Worm (Caenorhabditis elegans) whole organism, young adult: ENCODE results near the gene ceh-14.

Source experiments
- B0019.2 ChIP-seq: fragments of 200-800 bp; sonication (Bioruptor generic); conservative IDR thresholded peaks from 2 replicates; pipeline ENCODE4 v1.3.6; 2022; ENCODE audit warnings: missing genetic modification reagents, missing genetic modification characterization, missing compliant biosample characterization
- F49E8.2 ChIP-seq: sonication (generic microtip); optimal IDR thresholded peaks from 3 replicates; lab custom pipeline; 2017; ENCODE audit warnings: missing genetic modification characterization, mild to moderate bottlenecking, missing compliant biosample characterization, antibody characterized with exemption, moderate library complexity; ENCODE audit not compliant: insufficient read depth
- die-1 ChIP-seq: sonication (generic microtip); optimal IDR thresholded peaks from 2 replicates; lab custom pipeline; 2016; ENCODE audit warnings: missing genotype, mild to moderate bottlenecking, missing genetic modification characterization, missing compliant biosample characterization
- dpl-1 ChIP-seq: fragments of 150-350 bp; optimal IDR thresholded peaks from 2 replicates; lab custom pipeline; 2014; ENCODE audit warnings: missing biosample characterization, missing genetic modification reagents, missing genetic modification characterization
- lir-1 ChIP-seq: fragments of 200-800 bp; sonication (Bioruptor generic); conservative IDR thresholded peaks from 2 replicates; pipeline ENCODE4 v1.3.6; 2022; ENCODE audit warnings: missing genetic modification reagents, missing genetic modification characterization, missing compliant biosample characterization
- madf-10 ChIP-seq: sonication (generic microtip); optimal IDR thresholded peaks from 2 replicates; lab custom pipeline; 2016; ENCODE audit warnings: mild to moderate bottlenecking, missing genetic modification characterization, missing compliant biosample characterization
- somi-1 ChIP-seq: fragments of 200-800 bp; sonication (Bioruptor generic); optimal IDR thresholded peaks from 2 replicates; lab custom pipeline; 2018; ENCODE audit warnings: mild to moderate bottlenecking, missing genetic modification characterization, missing compliant biosample characterization

DNA sequence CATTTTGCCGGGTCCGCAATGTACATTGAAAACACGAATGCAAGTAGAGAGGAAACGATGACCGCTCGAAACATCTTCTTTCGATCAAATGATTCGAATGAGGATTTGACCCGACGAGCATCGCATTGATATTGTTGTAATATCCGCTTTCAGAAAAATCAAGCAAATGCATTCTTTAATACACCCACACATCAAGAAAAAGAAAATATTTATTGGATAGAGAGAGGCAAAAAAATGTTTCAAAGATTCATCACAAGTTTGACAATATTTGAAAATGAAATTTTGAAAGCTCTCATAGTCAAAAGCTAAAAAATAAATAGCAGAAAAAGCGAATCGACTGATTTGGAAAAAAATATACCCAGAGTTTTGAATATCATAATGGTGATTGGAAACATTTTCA, 37.0 kb downstream of the ceh-14 start, which contains the start of gene try-14:
- TF ChIP-seq F49E8.2 (tag; lab: Kevin White, UChicago), result no peak
- no peak for TF ChIP-seq B0019.2 (GFP tag; lab: Robert Waterston, UW)
- TF ChIP-seq lir-1 (GFP tag; lab: Robert Waterston, UW), result no peak
- no peak for TF ChIP-seq madf-10
- TF ChIP-seq die-1 (tag; lab: Kevin White, UChicago), result no peak
- no peak for TF ChIP-seq somi-1 (GFP tag; lab: Kevin White, UChicago)
- no peak for TF ChIP-seq dpl-1 (GFP tag; lab: Kevin White, UChicago)
